Fruit fly (Drosophila melanogaster): ENCODE measurements around the gene Blos4.

Gene Blos4

DNA sequence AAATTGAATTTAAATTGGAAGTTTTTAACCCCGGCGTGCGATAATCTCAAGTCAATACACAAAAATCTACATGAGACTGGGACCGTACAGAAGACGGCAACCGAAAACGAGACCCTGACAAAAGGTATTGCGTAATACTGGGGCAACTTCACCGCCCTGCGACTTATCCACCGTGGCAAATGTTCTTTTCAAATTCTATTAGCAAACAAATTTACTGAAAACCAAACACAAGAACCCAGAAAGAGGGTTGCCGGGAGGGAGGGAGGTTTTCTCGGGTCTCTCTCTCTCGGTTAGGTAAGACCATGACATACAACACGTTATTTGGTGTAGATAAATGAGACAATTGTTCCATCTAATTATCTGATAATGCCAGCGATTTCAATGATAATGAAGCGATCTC is 33.1 kb upstream of the Blos4 start:
- TF ChIP-seq Hr39 (GFP tag; optimal IDR thresholded peaks at IDR 0.05) (no peak), CG8632 (GFP tag; optimal IDR thresholded peaks at IDR 0.05) (no peak), Smox (GFP tag; optimal IDR thresholded peaks at IDR 0.05) (no peak), CG34406 (GFP tag; optimal IDR thresholded peaks at IDR 0.05) (no peak), CG3919 (GFP tag; optimal IDR thresholded peaks at IDR 0.05) (no peak), CG31627 (GFP tag; optimal IDR thresholded peaks at IDR 0.05) (no peak), fkh (GFP tag; optimal IDR thresholded peaks at IDR 0.05) (peak; percentile 82)

- peak; percentile 44 for TF ChIP-seq CG3919 (GFP tag; optimal IDR thresholded peaks at IDR 0.05)
- peak; percentile 45 for TF ChIP-seq Ets96B (tag; optimal IDR thresholded peaks at IDR 0.05)
- TF ChIP-seq CG6808 (GFP tag; optimal IDR thresholded peaks at IDR 0.05), result peak; percentile 77
- peak; percentile 46 for TF ChIP-seq dsx (GFP tag; optimal IDR thresholded peaks at IDR 0.05; ENCODE audit: poor library complexity, severe bottlenecking)
- TF ChIP-seq CG10631 (GFP tag; optimal IDR thresholded peaks at IDR 0.05), result peak; percentile 35
- TF ChIP-seq CG10669 (GFP tag; optimal IDR thresholded peaks at IDR 0.05), result peak; percentile 69
- TF ChIP-seq CG1621 (tag; optimal IDR thresholded peaks at IDR 0.05), result peak; percentile 29
- TF ChIP-seq Sox14 (GFP tag; optimal IDR thresholded peaks at IDR 0.05), result peak; percentile 31
- peak in 1 of 2 experiments; percentile 6 for TF ChIP-seq salr (GFP tag; optimal IDR thresholded peaks at IDR 0.05)
- TF ChIP-seq CG8632 (GFP tag; optimal IDR thresholded peaks at IDR 0.05), result peak; percentile 37
- no peak for TF ChIP-seq eg (GFP tag; IDR thresholded peaks at IDR 0.05)
- peak; percentile 20 for TF ChIP-seq acj6 (GFP tag; optimal IDR thresholded peaks at IDR 0.05)
- peak; percentile 31 for TF ChIP-seq pdm3 (GFP tag; optimal IDR thresholded peaks at IDR 0.05)
- peak; percentile 12 for TF ChIP-seq Smox (GFP tag; optimal IDR thresholded peaks at IDR 0.05)
- TF ChIP-seq achi (GFP tag; optimal IDR thresholded peaks at IDR 0.05), result peak; percentile 30
- TF ChIP-seq Met (GFP tag; optimal IDR thresholded peaks at IDR 0.05), result no peak
- peak; percentile 52 for TF ChIP-seq fd59A (GFP tag; optimal IDR thresholded peaks at IDR 0.05)
- peak; percentile 11 for TF ChIP-seq CG7368 (GFP tag; optimal IDR thresholded peaks at IDR 0.05)
- TF ChIP-seq Sox15 (GFP tag; optimal IDR thresholded peaks at IDR 0.05), result no peak
- peak; percentile 41 for TF ChIP-seq OdsH (GFP tag; optimal IDR thresholded peaks at IDR 0.05)
- no peak for TF ChIP-seq CG4318 (GFP tag; optimal IDR thresholded peaks at IDR 0.05)
- TF ChIP-seq CG34406 (GFP tag; optimal IDR thresholded peaks at IDR 0.05), result peak; percentile 37
- TF ChIP-seq ss (GFP tag; optimal IDR thresholded peaks at IDR 0.05), result peak; percentile 47 to 57
- TF ChIP-seq CG11902 (GFP tag; optimal IDR thresholded peaks at IDR 0.05), result no peak
- peak; percentile 61 for TF ChIP-seq CG3032 (tag; optimal IDR thresholded peaks at IDR 0.05)
- peak; percentile 23 for TF ChIP-seq svp (GFP tag)
- 0 out of 3 replicates have a peak, but pooled peaks have one; percentile 38 for TF ChIP-seq CG6163 (GFP tag; IDR thresholded peaks at IDR 0.05)
- peak; percentile 18 for TF ChIP-seq topi (GFP tag; optimal IDR thresholded peaks at IDR 0.05)
- TF ChIP-seq spab (GFP tag; optimal IDR thresholded peaks at IDR 0.05), result peak; percentile 54
- peak; percentile 11 for TF ChIP-seq esn (GFP tag; optimal IDR thresholded peaks at IDR 0.05)
- no peak for TF ChIP-seq CG6854 (GFP tag; optimal IDR thresholded peaks at IDR 0.05)
- TF ChIP-seq Ets21C (GFP tag; optimal IDR thresholded peaks at IDR 0.05), result no peak
- TF ChIP-seq CG31627 (GFP tag; optimal IDR thresholded peaks at IDR 0.05), result peak; percentile 12
- TF ChIP-seq Blimp-1 (GFP tag; optimal IDR thresholded peaks at IDR 0.05), result no peak
- TF ChIP-seq CG32006 (GFP tag; optimal IDR thresholded peaks at IDR 0.05), result peak; percentile 23
- peak; percentile 81 for TF ChIP-seq Eip78C (GFP tag)
- no peak for TF ChIP-seq dac (GFP tag; optimal IDR thresholded peaks at IDR 0.05)
- TF ChIP-seq CG8319 (GFP tag; optimal IDR thresholded peaks at IDR 0.05), result no peak
These were observed 30.9 kb upstream of the Blos4 start for dm6 chr3L:10847790-10848492.
